Worm (Caenorhabditis elegans): ENCODE results near the gene sru-48.

DNA sequence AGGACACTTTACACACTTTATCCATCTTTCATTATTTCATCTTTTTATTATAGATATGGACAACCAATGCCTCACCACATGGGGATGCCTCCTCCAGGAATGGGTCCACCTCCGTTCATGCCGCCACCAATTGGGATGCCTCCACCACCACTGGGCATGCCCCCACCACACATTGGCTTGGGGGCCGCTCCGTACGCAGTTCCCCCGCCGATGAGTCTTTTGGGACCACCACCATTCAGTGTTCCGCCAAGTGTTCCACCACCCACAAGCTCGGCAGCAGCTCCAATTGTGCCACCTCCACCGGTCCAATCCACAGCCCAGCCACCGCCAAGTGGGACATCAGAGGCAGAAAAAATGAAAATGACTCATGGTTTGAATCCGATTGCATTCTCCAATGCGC, 34.8 kb downstream of the sru-48 start:
- TF ChIP-seq hsf-1 (GFP tag; IDR thresholded peaks at IDR 0.05): no peak
- TF ChIP-seq hlh-12 (tag; optimal IDR thresholded peaks at IDR 0.05): no peak
- TF ChIP-seq ama-1 (optimal IDR thresholded peaks at IDR 0.05): no peak
- TF ChIP-seq ama-1 (GFP tag; optimal IDR thresholded peaks at IDR 0.05): no peak
- TF ChIP-seq attf-6 (GFP tag; IDR thresholded peaks at IDR 0.05): no peak
- TF ChIP-seq Y53G8AR.9 (GFP tag; conservative IDR thresholded peaks at IDR 0.05): no peak

All from whole organism, young adult.